Worm (Caenorhabditis elegans) whole organism, late embryonic: ENCODE results near the gene ZK84.5.

Experiments used
- C38D4.7 ChIP-seq: fragments of 200-800 bp; sonication (Bioruptor generic); optimal IDR thresholded peaks from 2 replicates; lab custom pipeline; 2018; ENCODE audit warnings: mild to moderate bottlenecking, missing genetic modification characterization, moderate library complexity, missing compliant biosample characterization
- K02D7.2 ChIP-seq: sonication (generic microtip); optimal IDR thresholded peaks from 2 replicates; lab custom pipeline; 2017; ENCODE audit warnings: mild to moderate bottlenecking, missing genetic modification characterization, missing compliant biosample characterization
- K09A11.1 ChIP-seq: sonication (generic microtip); optimal IDR thresholded peaks from 2 replicates; lab custom pipeline; 2017; ENCODE audit warnings: antibody characterized with exemption, mild to moderate bottlenecking, missing genetic modification characterization, missing compliant biosample characterization; ENCODE audit not compliant: insufficient read depth
- T23F11.4 ChIP-seq: fragments of 200-800 bp; sonication (Bioruptor generic); optimal IDR thresholded peaks from 2 replicates; lab custom pipeline; 2018; ENCODE audit warnings: mild to moderate bottlenecking, missing genetic modification characterization, missing compliant biosample characterization
- Y22D7AL.16 ChIP-seq: sonication (generic microtip); optimal IDR thresholded peaks from 2 replicates; lab custom pipeline; 2016; ENCODE audit warnings: missing genetic modification characterization, missing compliant biosample characterization
- ama-1 ChIP-seq: fragments of 150-350 bp; optimal IDR thresholded peaks from 2 replicates; lab custom pipeline; 2014
- ceh-14 ChIP-seq: sonication (generic microtip); optimal IDR thresholded peaks from 2 replicates; lab custom pipeline; 2016; ENCODE audit warnings: missing genotype, missing genetic modification characterization, missing compliant biosample characterization
- ceh-2 ChIP-seq: sonication (generic microtip); optimal IDR thresholded peaks from 2 replicates; lab custom pipeline; 2016; ENCODE audit warnings: missing genotype, missing genetic modification characterization, missing compliant biosample characterization
- ceh-24 ChIP-seq: sonication (generic microtip); optimal IDR thresholded peaks from 2 replicates; lab custom pipeline; 2016; ENCODE audit warnings: mild to moderate bottlenecking, missing genetic modification characterization, missing compliant biosample characterization
- ceh-31 ChIP-seq: sonication (generic microtip); optimal IDR thresholded peaks from 2 replicates; lab custom pipeline; 2016; ENCODE audit warnings: missing genetic modification characterization, missing compliant biosample characterization
- ceh-34 ChIP-seq: sonication (generic microtip); optimal IDR thresholded peaks from 2 replicates; lab custom pipeline; 2016; ENCODE audit warnings: mild to moderate bottlenecking, missing genetic modification characterization, missing compliant biosample characterization
- ceh-6 ChIP-seq: fragments of 200-800 bp; sonication (Bioruptor generic); optimal IDR thresholded peaks from 2 replicates; lab custom pipeline; 2018; ENCODE audit warnings: mild to moderate bottlenecking, missing genetic modification characterization, missing compliant biosample characterization
- ceh-9 ChIP-seq: sonication (generic microtip); optimal IDR thresholded peaks from 2 replicates; lab custom pipeline; 2016; ENCODE audit warnings: mild to moderate bottlenecking, missing genetic modification characterization, inconsistent platforms, missing compliant biosample characterization
- dve-1 ChIP-seq: sonication (generic microtip); optimal IDR thresholded peaks from 2 replicates; lab custom pipeline; 2017; ENCODE audit warnings: antibody characterized with exemption, mild to moderate bottlenecking, missing genetic modification characterization, missing compliant biosample characterization
- elt-2 ChIP-seq: sonication (generic microtip); optimal IDR thresholded peaks from 2 replicates; lab custom pipeline; 2016; ENCODE audit warnings: missing genetic modification reagents, missing genetic modification characterization, missing compliant biosample characterization
- elt-4 ChIP-seq: sonication (generic microtip); optimal IDR thresholded peaks from 2 replicates; lab custom pipeline; 2016; ENCODE audit warnings: missing genetic modification characterization, missing compliant biosample characterization
- ets-4 ChIP-seq: sonication (generic microtip); optimal IDR thresholded peaks from 2 replicates; lab custom pipeline; 2016; ENCODE audit warnings: missing genetic modification characterization, missing compliant biosample characterization
- fax-1 ChIP-seq: sonication (generic microtip); optimal IDR thresholded peaks from 2 replicates; lab custom pipeline; 2016; ENCODE audit warnings: missing genotype, missing genetic modification characterization, missing compliant biosample characterization
- fkh-10 ChIP-seq: fragments of 150-350 bp; optimal IDR thresholded peaks from 2 replicates; lab custom pipeline; 2014; ENCODE audit warnings: missing biosample characterization, missing genetic modification reagents, missing genetic modification characterization
- gmeb-2 ChIP-seq: sonication (generic microtip); optimal IDR thresholded peaks from 2 replicates; lab custom pipeline; 2016; ENCODE audit warnings: missing genetic modification characterization, inconsistent platforms, missing compliant biosample characterization
- hlh-15 ChIP-seq: sonication (generic microtip); optimal IDR thresholded peaks from 2 replicates; lab custom pipeline; 2016; ENCODE audit warnings: missing genetic modification characterization, missing compliant biosample characterization
- hlh-6 ChIP-seq: sonication (generic microtip); optimal IDR thresholded peaks from 2 replicates; lab custom pipeline; 2016; ENCODE audit warnings: missing genotype, missing genetic modification characterization, missing compliant biosample characterization
- hlh-8 ChIP-seq: sonication (generic microtip); optimal IDR thresholded peaks from 2 replicates; lab custom pipeline; 2016; ENCODE audit warnings: missing genotype, missing genetic modification characterization, missing compliant biosample characterization
- mec-3 ChIP-seq: sonication (generic microtip); optimal IDR thresholded peaks from 2 replicates; lab custom pipeline; 2016; ENCODE audit warnings: borderline replicate concordance, missing genetic modification characterization, missing compliant biosample characterization
- nfya-1 ChIP-seq: sonication (generic microtip); optimal IDR thresholded peaks from 2 replicates; lab custom pipeline; 2017; ENCODE audit warnings: missing genetic modification characterization, mild to moderate bottlenecking, missing compliant biosample characterization, antibody characterized with exemption, moderate library complexity
- pag-3 ChIP-seq: sonication (generic microtip); optimal IDR thresholded peaks from 2 replicates; lab custom pipeline; 2016; ENCODE audit warnings: missing compliant biosample characterization, missing genetic modification characterization, borderline replicate concordance
- pax-1 ChIP-seq: fragments of 150-350 bp; optimal IDR thresholded peaks from 2 replicates; lab custom pipeline; 2014; ENCODE audit warnings: missing biosample characterization, missing genetic modification characterization
- pha-2 ChIP-seq: sonication (generic microtip); optimal IDR thresholded peaks from 2 replicates; lab custom pipeline; 2017; ENCODE audit warnings: mild to moderate bottlenecking, missing genetic modification characterization, missing compliant biosample characterization
- pqm-1 ChIP-seq: sonication (generic microtip); optimal IDR thresholded peaks from 2 replicates; lab custom pipeline; 2016; ENCODE audit warnings: missing genetic modification characterization, missing compliant biosample characterization
- rnt-1 ChIP-seq: sonication (generic microtip); optimal IDR thresholded peaks from 2 replicates; lab custom pipeline; 2016; ENCODE audit warnings: missing genetic modification characterization, missing compliant biosample characterization
- sox-4 ChIP-seq: sonication (generic microtip); optimal IDR thresholded peaks from 2 replicates; lab custom pipeline; 2017; ENCODE audit warnings: mild to moderate bottlenecking, missing genetic modification characterization, inconsistent platforms, missing compliant biosample characterization
- syd-9 ChIP-seq: sonication (generic microtip); optimal IDR thresholded peaks from 2 replicates; lab custom pipeline; 2016; ENCODE audit warnings: mild to moderate bottlenecking, missing genetic modification characterization, moderate library complexity, missing compliant biosample characterization
- tbx-2 ChIP-seq: sonication (generic microtip); optimal IDR thresholded peaks from 2 replicates; lab custom pipeline; 2016; ENCODE audit warnings: missing genetic modification characterization, missing compliant biosample characterization
- tbx-7 ChIP-seq: sonication (generic microtip); optimal IDR thresholded peaks from 2 replicates; lab custom pipeline; 2016; ENCODE audit warnings: missing genotype, missing genetic modification characterization, missing compliant biosample characterization
- unc-3 ChIP-seq, 2 experiments: fragments of 200-800 bp in 1 of 2; sonication (Bioruptor generic) in 1 of 2; sonication (generic microtip) in 1 of 2; conservative IDR thresholded peaks in 1 of 2; optimal IDR thresholded peaks in 1 of 2; 2 replicates each; pipeline versions ENCODE4 v1.3.6 to Lab custom; 2016 to 2022; ENCODE audit warnings: missing compliant biosample characterization in 2 of 2, missing genetic modification characterization in 2 of 2, missing genetic modification reagents in 1 of 2
- unc-42 ChIP-seq: sonication (generic microtip); optimal IDR thresholded peaks from 2 replicates; lab custom pipeline; 2016; ENCODE audit warnings: missing genotype, missing genetic modification characterization, missing compliant biosample characterization
- unc-55 ChIP-seq: sonication (generic microtip); optimal IDR thresholded peaks from 2 replicates; lab custom pipeline; 2017; ENCODE audit warnings: missing biosample characterization, missing genetic modification reagents, missing genetic modification characterization
- ztf-16 ChIP-seq: sonication (generic microtip); optimal IDR thresholded peaks from 2 replicates; lab custom pipeline; 2017; ENCODE audit warnings: missing genetic modification characterization, missing compliant biosample characterization

Gene ZK84.5

ce11 chrII:6000136-6000535, 16.2 kb downstream of the ZK84.5 start, which contains the start of gene ins-6:
Gene ins-6, plus strand, starts transcription at chrII:6000436.
- TF ChIP-seq Y22D7AL.16, result no peak
- no peak for TF ChIP-seq hlh-6
- TF ChIP-seq K02D7.2, result no peak
- TF ChIP-seq rnt-1, result no peak
- no peak for TF ChIP-seq ama-1 (lab: Kevin White, UChicago)
- no peak for TF ChIP-seq hlh-15 (tag; lab: Kevin White, UChicago)
- TF ChIP-seq sox-4 (tag; lab: Kevin White, UChicago), result no peak
- no peak for TF ChIP-seq pax-1 (tag; lab: Kevin White, UChicago)
- no peak for TF ChIP-seq pag-3 (tag; lab: Kevin White, UChicago)
- no peak for TF ChIP-seq fkh-10
- no peak for TF ChIP-seq unc-42 (tag; lab: Kevin White, UChicago)
- no peak for TF ChIP-seq unc-3 (GFP tag; conservative IDR thresholded peaks at IDR 0.05; lab: Robert Waterston, UW)
- no peak for TF ChIP-seq unc-3 (tag; optimal IDR thresholded peaks at IDR 0.05; lab: Kevin White, UChicago)
- TF ChIP-seq tbx-7 (tag; lab: Kevin White, UChicago), result no peak
- no peak for TF ChIP-seq ceh-31 (tag; lab: Kevin White, UChicago)
- no peak for TF ChIP-seq mec-3
- no peak for TF ChIP-seq T23F11.4 (GFP tag; lab: Kevin White, UChicago)
- no peak for TF ChIP-seq hlh-8 (tag; lab: Kevin White, UChicago)

DNA sequence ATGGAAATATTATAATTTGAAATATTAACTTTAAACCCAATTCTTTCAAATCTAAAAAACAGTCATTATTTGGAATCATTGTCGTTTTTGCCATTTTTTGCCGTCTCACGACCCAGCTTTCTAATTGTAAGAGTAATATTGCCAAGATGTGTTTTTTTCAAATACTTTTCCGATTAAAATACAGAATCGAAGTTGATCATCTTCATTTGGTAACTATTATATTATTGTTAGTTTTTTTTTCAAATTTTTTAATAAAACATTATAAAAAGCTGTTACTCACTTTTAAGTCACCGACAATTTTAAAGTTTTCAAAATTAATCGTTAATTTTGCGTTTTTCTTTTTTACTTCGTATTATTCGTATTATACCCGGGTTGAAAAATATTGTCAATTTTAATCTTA, 19.1 kb downstream of the ZK84.5 start, which contains the start of gene ins-5:
TSS of gene ins-5 (plus strand) at position 301 of the 400 bp plus-strand sequence.
- TF ChIP-seq ztf-16 (tag; lab: Kevin White, UChicago), result no peak
- no peak for TF ChIP-seq ceh-6 (GFP tag; lab: Kevin White, UChicago)
- no peak for TF ChIP-seq hlh-6
- TF ChIP-seq unc-55, result no peak
- TF ChIP-seq pha-2 (tag; lab: Kevin White, UChicago), result no peak
- TF ChIP-seq C38D4.7 (GFP tag; lab: Kevin White, UChicago), result no peak
- no peak for TF ChIP-seq ceh-14
- TF ChIP-seq ceh-24, result no peak
- TF ChIP-seq gmeb-2 (tag; lab: Kevin White, UChicago), result no peak
- no peak for TF ChIP-seq syd-9 (tag; lab: Kevin White, UChicago)
- no peak for TF ChIP-seq rnt-1
- TF ChIP-seq pax-1 (tag; lab: Kevin White, UChicago), result no peak
- no peak for TF ChIP-seq nfya-1 (tag; lab: Kevin White, UChicago)
- no peak for TF ChIP-seq elt-2 (tag; lab: Kevin White, UChicago)

ce11 chrII:5996066-5996465, 20.2 kb downstream of the ZK84.5 start, which contains the start of gene ins-4:
Gene ins-4, plus strand, starts transcription at chrII:5996366.
- TF ChIP-seq dve-1 (no peak), fax-1 (tag; lab: Kevin White, UChicago) (no peak), nfya-1 (tag; lab: Kevin White, UChicago) (no peak), ceh-2 (no peak), hlh-6 (no peak)

ce11 chrII:5990668-5991067, 25.6 kb downstream of the ZK84.5 start, which contains the start of gene ins-3:
Gene ins-3, minus strand, starts transcription at chrII:5990768.
- TF ChIP-seq ceh-9 (tag; lab: Kevin White, UChicago) (no peak), pax-1 (tag; lab: Kevin White, UChicago) (no peak), fkh-10 (no peak), tbx-7 (tag; lab: Kevin White, UChicago) (no peak), ceh-34 (tag; lab: Kevin White, UChicago) (no peak), ceh-24 (no peak), K09A11.1 (tag; lab: Kevin White, UChicago) (no peak), tbx-2 (tag; lab: Kevin White, UChicago) (no peak), ets-4 (no peak), elt-4 (no peak), sox-4 (tag; lab: Kevin White, UChicago) (no peak), pqm-1 (tag; lab: Kevin White, UChicago) (no peak), ceh-14 (no peak)
